Worm (Caenorhabditis elegans): ENCODE results near the gene Y110A2AL.6.

ce11 chrII:2795413-2795812 lies 46.0 kb downstream of the Y110A2AL.6 start:
- TF ChIP-seq xnd-1 (tag; optimal IDR thresholded peaks at IDR 0.05) (no peak), K12H6.12 (tag; optimal IDR thresholded peaks at IDR 0.05) (no peak), ama-1 (optimal IDR thresholded peaks at IDR 0.05) (no peak), ama-1 (GFP tag; optimal IDR thresholded peaks at IDR 0.05) (no peak), pha-4 (tag; optimal IDR thresholded peaks at IDR 0.05) (no peak), aptf-3 (GFP tag; IDR thresholded peaks at IDR 0.05) (no peak)
